Worm (Caenorhabditis elegans): Measurements from ENCODE around the gene K04G7.1.

The K04G7.1 gene

DNA sequence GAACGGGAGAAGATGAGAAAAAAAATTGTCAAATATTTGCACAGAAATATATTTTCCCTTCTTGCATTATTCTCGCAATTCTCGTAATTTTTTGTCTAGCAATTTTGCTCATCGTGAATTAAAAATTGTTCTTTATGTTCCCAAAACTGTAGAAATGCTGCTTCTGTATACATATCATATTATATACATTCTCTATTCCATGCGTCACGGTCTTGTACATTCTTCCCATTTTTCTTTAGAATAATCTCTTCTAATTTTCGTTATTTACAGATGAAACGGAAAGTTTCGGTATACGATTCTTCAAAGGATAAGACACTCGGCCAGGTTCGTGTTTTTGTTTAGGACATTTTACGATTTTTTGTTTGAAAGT lies 5.0 kb downstream of the K04G7.1 start, which contains the start of gene acs-4:
acs-4 (plus strand) TSS at position 271 of the 370 bp plus-strand sequence.
- TF ChIP-seq nhr-237 (tag; optimal IDR thresholded peaks at IDR 0.05) (no peak), R02D3.7 (tag; optimal IDR thresholded peaks at IDR 0.05) (no peak)

DNA sequence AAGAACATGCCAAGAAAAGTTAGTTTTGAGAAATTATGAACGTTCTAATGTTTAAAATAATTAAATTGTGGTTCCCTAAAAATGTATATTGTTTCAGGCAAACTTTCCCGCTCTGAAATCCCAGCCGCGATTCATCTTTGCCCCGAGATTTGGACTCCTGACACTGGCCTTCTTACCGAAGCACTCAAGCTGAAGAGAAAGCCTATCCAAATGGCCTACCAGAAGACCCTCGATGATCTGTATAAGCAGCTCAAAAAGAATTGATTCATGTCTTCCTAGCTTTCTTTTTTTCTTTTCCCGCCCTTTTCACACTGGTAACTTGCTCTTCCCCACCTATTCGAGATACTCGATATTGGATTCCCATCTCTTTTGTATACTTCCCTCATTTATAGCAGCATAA lies 7.6 kb downstream of the K04G7.1 start:
- TF ChIP-seq nhr-129 (tag; optimal IDR thresholded peaks at IDR 0.05), result no peak
- TF ChIP-seq gmeb-1 (tag; optimal IDR thresholded peaks at IDR 0.05), result no peak
- no peak for TF ChIP-seq fos-1 (tag; optimal IDR thresholded peaks at IDR 0.05)
- no peak for TF ChIP-seq nhr-77 (tag; optimal IDR thresholded peaks at IDR 0.05)
- TF ChIP-seq unc-39 (tag; optimal IDR thresholded peaks at IDR 0.05), result no peak

DNA sequence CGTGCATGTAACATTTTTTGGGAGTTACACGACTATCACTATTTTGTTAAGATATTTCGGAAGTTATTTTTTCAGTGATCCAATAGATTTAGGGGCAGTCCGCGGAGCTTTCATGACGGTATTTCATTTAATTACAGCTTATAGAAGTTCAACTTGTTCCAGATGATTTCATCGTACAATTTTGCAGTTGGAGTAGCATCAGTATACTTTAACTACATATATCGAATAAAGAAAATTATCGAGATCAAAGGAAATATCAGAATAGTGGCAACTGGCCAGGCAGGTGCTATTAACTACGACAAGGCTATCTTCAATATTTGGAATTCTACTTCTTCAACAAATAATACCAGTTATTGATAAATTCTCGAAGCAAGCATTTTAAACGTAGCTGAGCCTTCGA lies 16.0 kb downstream of the K04G7.1 start:
- no peak for TF ChIP-seq unc-39 (tag; optimal IDR thresholded peaks at IDR 0.05)
- TF ChIP-seq gmeb-1 (tag; optimal IDR thresholded peaks at IDR 0.05), result no peak
- no peak for TF ChIP-seq mdl-1 (tag; optimal IDR thresholded peaks at IDR 0.05)
- no peak for TF ChIP-seq nhr-23 (tag; optimal IDR thresholded peaks at IDR 0.05)
- TF ChIP-seq lin-13 (GFP tag; optimal IDR thresholded peaks at IDR 0.05), result no peak
- TF ChIP-seq snpc-4 (tag; optimal IDR thresholded peaks at IDR 0.05), result no peak
- no peak for TF ChIP-seq alr-1 (tag; optimal IDR thresholded peaks at IDR 0.05)
- no peak for TF ChIP-seq ZK546.5 (tag; optimal IDR thresholded peaks at IDR 0.05)
- TF ChIP-seq unc-62 (GFP tag; optimal IDR thresholded peaks at IDR 0.05), result no peak
- TF ChIP-seq F13H6.1 (tag; optimal IDR thresholded peaks at IDR 0.05), result no peak

DNA sequence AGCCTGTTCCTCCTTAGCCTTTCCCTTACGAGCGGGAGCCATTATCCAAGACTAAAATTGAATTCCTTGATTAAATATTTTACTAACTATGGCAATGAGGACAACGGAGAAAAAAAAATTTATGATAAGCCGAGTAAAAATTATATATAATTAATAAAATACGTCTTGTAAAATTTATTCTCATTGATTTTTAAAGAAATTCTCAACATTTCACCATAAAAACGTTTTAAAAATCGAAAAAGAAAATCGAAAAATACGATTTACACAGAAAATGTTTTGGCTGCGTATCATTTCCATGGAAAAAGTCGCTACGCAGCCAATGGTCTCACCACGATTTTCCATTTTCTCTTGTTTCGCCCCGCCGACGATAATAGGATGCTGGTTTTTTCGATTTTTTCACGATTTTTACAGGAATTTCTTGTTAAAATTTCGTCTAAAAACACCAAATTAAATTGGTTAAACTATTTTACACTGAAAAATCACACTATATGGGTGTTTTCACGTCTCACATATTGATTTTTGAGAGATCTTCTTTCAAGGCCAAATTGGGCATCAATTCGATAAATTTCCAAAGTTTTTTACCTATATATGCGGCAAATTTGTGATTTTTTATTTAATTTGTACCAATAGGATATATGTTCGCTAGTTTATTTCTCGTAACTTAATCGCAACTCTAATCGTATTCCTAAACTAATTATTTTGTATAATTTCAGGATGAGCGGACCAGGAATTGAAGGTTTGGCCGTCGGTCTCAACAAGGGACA lies 17.2 kb downstream of the K04G7.1 start, which contains the start of the genes rps-14 and rpl-36:
rps-14 (minus strand) TSS at position 51 of the 764 bp plus-strand sequence.
rpl-36 (plus strand) TSS at position 714 of the 764 bp plus-strand sequence.
- TF ChIP-seq ztf-4 (tag; optimal IDR thresholded peaks at IDR 0.05), result peak; percentile 80
- no peak for TF ChIP-seq ztf-11 (tag; optimal IDR thresholded peaks at IDR 0.05)
- TF ChIP-seq Y55F3AM.14 (GFP tag; optimal IDR thresholded peaks at IDR 0.05), result no peak
- TF ChIP-seq ama-1 (optimal IDR thresholded peaks at IDR 0.05), result peak; percentile 87
- no peak for TF ChIP-seq peb-1 (tag; optimal IDR thresholded peaks at IDR 0.05)
- TF ChIP-seq sem-4 (tag; optimal IDR thresholded peaks at IDR 0.05), result peak; percentile 78
- no peak for TF ChIP-seq ztf-1 (GFP tag; conservative IDR thresholded peaks at IDR 0.05)
- peak; percentile 91 for TF ChIP-seq nhr-21 (tag; optimal IDR thresholded peaks at IDR 0.05)
- peak; percentile 94 for TF ChIP-seq crh-2 (tag; optimal IDR thresholded peaks at IDR 0.05)
- peak; percentile 88 for TF ChIP-seq gmeb-1 (tag; optimal IDR thresholded peaks at IDR 0.05)
- TF ChIP-seq ceh-16 (tag; optimal IDR thresholded peaks at IDR 0.05), result peak; percentile 74
- peak; percentile 79 for TF ChIP-seq lin-11 (tag; optimal IDR thresholded peaks at IDR 0.05)
- peak; percentile 93 for TF ChIP-seq unc-55 (GFP tag; optimal IDR thresholded peaks at IDR 0.05)
- peak; percentile 91 for TF ChIP-seq nhr-6 (tag; optimal IDR thresholded peaks at IDR 0.05)
- TF ChIP-seq F13H6.1 (tag; optimal IDR thresholded peaks at IDR 0.05), result peak; percentile 83
- no peak for TF ChIP-seq dmd-4 (tag; optimal IDR thresholded peaks at IDR 0.05)
- peak; percentile 90 for TF ChIP-seq sma-3 (GFP tag; optimal IDR thresholded peaks at IDR 0.05)
- TF ChIP-seq mbf-1 (tag; optimal IDR thresholded peaks at IDR 0.05), result no peak
- no peak for TF ChIP-seq skn-1 (tag; optimal IDR thresholded peaks at IDR 0.05)
- peak; percentile 88 for TF ChIP-seq nhr-129 (tag; optimal IDR thresholded peaks at IDR 0.05)
- no peak for TF ChIP-seq unc-39 (tag; optimal IDR thresholded peaks at IDR 0.05)
- TF ChIP-seq elt-1 (tag; optimal IDR thresholded peaks at IDR 0.05), result no peak
- peak; percentile 74 for TF ChIP-seq mab-5 (tag; optimal IDR thresholded peaks at IDR 0.05)
- TF ChIP-seq R02D3.7 (tag; optimal IDR thresholded peaks at IDR 0.05), result peak; percentile 44
- TF ChIP-seq C34F6.9 (tag; optimal IDR thresholded peaks at IDR 0.05), result peak; percentile 95
- no peak for TF ChIP-seq aly-2 (tag; optimal IDR thresholded peaks at IDR 0.05)
- peak; percentile 93 for TF ChIP-seq nhr-25 (tag; optimal IDR thresholded peaks at IDR 0.05)
- no peak for TF ChIP-seq unc-62 (GFP tag; optimal IDR thresholded peaks at IDR 0.05)
- peak; percentile 91 for TF ChIP-seq egl-27 (tag; optimal IDR thresholded peaks at IDR 0.05)
- TF ChIP-seq ceh-82 (tag; optimal IDR thresholded peaks at IDR 0.05), result peak; percentile 23
- no peak for TF ChIP-seq nhr-23 (tag; optimal IDR thresholded peaks at IDR 0.05)
- TF ChIP-seq nhr-237 (tag; optimal IDR thresholded peaks at IDR 0.05), result no peak
- peak; percentile 88 for TF ChIP-seq sma-9 (GFP tag; optimal IDR thresholded peaks at IDR 0.05)
- no peak for TF ChIP-seq sma-9 (tag; optimal IDR thresholded peaks at IDR 0.05)
- peak; percentile 23 for TF ChIP-seq nhr-77 (tag; optimal IDR thresholded peaks at IDR 0.05)
- no peak for TF ChIP-seq alr-1 (tag; optimal IDR thresholded peaks at IDR 0.05)
- peak; percentile 47 for TF ChIP-seq nhr-10 (tag; optimal IDR thresholded peaks at IDR 0.05)
- TF ChIP-seq ZK546.5 (tag; optimal IDR thresholded peaks at IDR 0.05), result peak; percentile 87
- TF ChIP-seq lsy-2 (tag; optimal IDR thresholded peaks at IDR 0.05), result peak; percentile 83 to 96
- no peak for TF ChIP-seq lin-39 (tag; optimal IDR thresholded peaks at IDR 0.05)
- peak; percentile 71 for TF ChIP-seq fos-1 (tag; optimal IDR thresholded peaks at IDR 0.05)
- peak; percentile 74 for TF ChIP-seq snpc-4 (tag; optimal IDR thresholded peaks at IDR 0.05)
- TF ChIP-seq mdl-1 (tag; optimal IDR thresholded peaks at IDR 0.05), result peak in 1 of 2 experiments; percentile 19
- no peak for TF ChIP-seq zag-1 (tag; optimal IDR thresholded peaks at IDR 0.05)

Measured in whole organism, L2 larva.